Fruit fly (Drosophila melanogaster) whole organism, prepupa: ENCODE measurements around the gene CG15728.

Experiments used
- CG11294 ChIP-seq: fragments of 200-800 bp; sonication (Bioruptor generic); IDR thresholded peaks from 2 replicates; pipeline ENCODE4 v1.3.6; 2022; ENCODE audit warnings: missing biosample characterization, missing genetic modification characterization
- CG8632 ChIP-seq: fragments of 200-800 bp; sonication (Bioruptor generic); optimal IDR thresholded peaks from 3 replicates; lab custom pipeline; 2016; ENCODE audit warnings: missing biosample characterization, missing genetic modification characterization
- CG9139 ChIP-seq: fragments of 200-800 bp; sonication (Bioruptor generic); optimal IDR thresholded peaks from 3 replicates; lab custom pipeline; 2017; ENCODE audit warnings: missing biosample characterization, mild to moderate bottlenecking, missing genetic modification characterization
- OdsH ChIP-seq: fragments of 200-800 bp; sonication (Bioruptor generic); optimal IDR thresholded peaks from 3 replicates; lab custom pipeline; 2016; ENCODE audit warnings: missing biosample characterization, missing genetic modification characterization
- fd85E ChIP-seq: fragments of 200-800 bp; sonication (Bioruptor generic); optimal IDR thresholded peaks from 3 replicates; lab custom pipeline; 2016; ENCODE audit warnings: missing biosample characterization, missing genetic modification characterization

DNA sequence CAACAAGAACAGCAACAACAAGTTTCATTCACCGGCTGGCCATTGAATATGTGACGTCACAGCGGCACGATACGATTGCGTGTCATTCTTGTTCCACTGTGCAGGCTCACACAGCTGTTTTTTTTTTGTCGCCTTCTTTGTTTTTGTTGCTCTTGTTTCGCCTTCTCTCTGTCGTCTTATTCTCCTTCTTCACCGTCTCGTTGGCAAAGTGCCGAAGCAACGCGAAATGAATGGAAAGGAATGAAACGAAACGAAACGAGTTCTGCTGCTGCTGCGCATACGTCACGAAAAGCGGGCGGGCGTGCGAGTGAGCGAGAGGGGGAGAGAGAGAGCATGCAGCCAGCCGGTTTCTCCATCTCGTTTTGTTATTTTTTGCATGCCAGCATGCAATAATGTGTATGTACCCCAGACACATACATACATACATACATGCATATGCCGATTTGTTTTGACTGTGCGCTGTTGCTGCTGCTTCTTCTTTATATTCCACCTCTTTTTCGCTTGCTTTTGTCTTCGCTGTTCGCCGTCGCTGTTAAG is 49.4 kb upstream of the CG15728 start:
- TF ChIP-seq CG8632 (GFP tag; lab: Kevin White, UChicago) (peak; percentile 77), fd85E (GFP tag; lab: Kevin White, UChicago) (peak; percentile 81), OdsH (peak; percentile 62), CG11294 (peak; percentile 40; the same call in 1 of the 2 replicates), CG9139 (GFP tag; lab: Kevin White, UChicago) (peak; percentile 97)
